Worm (Caenorhabditis elegans) whole organism, L4 larva: ENCODE results near the gene snr-3.
A peak's percentile ranks its signal among the peaks of the same experiment; 100 is the strongest.

ENCODE experiments used
- F10B5.3 ChIP-seq: sonication (generic microtip); optimal IDR thresholded peaks from 2 replicates; lab custom pipeline; 2016; ENCODE audit warnings: mild to moderate bottlenecking, missing genetic modification characterization, missing compliant biosample characterization
- F49E8.2 ChIP-seq: sonication (generic microtip); optimal IDR thresholded peaks from 2 replicates; lab custom pipeline; 2016; ENCODE audit warnings: missing compliant biosample characterization, mild to moderate bottlenecking, missing genetic modification characterization, borderline replicate concordance
- R02D3.7 ChIP-seq: fragments of 150-350 bp; sonication (generic microtip); optimal IDR thresholded peaks from 3 replicates; lab custom pipeline; 2014; ENCODE audit warnings: missing biosample characterization, missing genetic modification characterization
- T20F7.1 ChIP-seq: fragments of 200-800 bp; sonication (Bioruptor generic); optimal IDR thresholded peaks from 2 replicates; lab custom pipeline; 2018; ENCODE audit warnings: mild to moderate bottlenecking, missing genetic modification characterization, missing compliant biosample characterization
- Y105C5A.15 ChIP-seq: fragments of 200-800 bp; sonication (Bioruptor generic); IDR thresholded peaks from 2 replicates; pipeline ENCODE4 v1.3.6; 2022; ENCODE audit warnings: missing genetic modification characterization, missing compliant biosample characterization
- Y5F2A.4 ChIP-seq: fragments of 200-800 bp; sonication (Bioruptor generic); optimal IDR thresholded peaks from 2 replicates; lab custom pipeline; 2018; ENCODE audit warnings: mild to moderate bottlenecking, missing genetic modification characterization, missing compliant biosample characterization
- aha-1 ChIP-seq: fragments of 150-350 bp; peaks from one replicate; lab custom pipeline; 2014; ENCODE audit warnings: missing biosample characterization, missing genetic modification characterization
- arid-1 ChIP-seq: fragments of 200-800 bp; sonication (Bioruptor generic); conservative IDR thresholded peaks from 2 replicates; pipeline ENCODE4 v1.3.6; 2022; ENCODE audit warnings: missing genetic modification reagents, missing genetic modification characterization, missing compliant biosample characterization
- attf-4 ChIP-seq: sonication (generic microtip); optimal IDR thresholded peaks from 3 replicates; lab custom pipeline; 2017; ENCODE audit warnings: missing biosample characterization, missing genetic modification characterization
- ceh-20 ChIP-seq: fragments of 200-800 bp; sonication (Bioruptor generic); IDR thresholded peaks from 2 replicates; pipeline ENCODE4 v1.3.6; 2022; ENCODE audit warnings: missing genetic modification reagents, missing genetic modification characterization, missing compliant biosample characterization
- ceh-28 ChIP-seq: fragments of 150-350 bp; optimal IDR thresholded peaks from 2 replicates; lab custom pipeline; 2014; ENCODE audit warnings: missing biosample characterization, missing genetic modification reagents, missing genetic modification characterization
- ceh-62 ChIP-seq: sonication (generic microtip); optimal IDR thresholded peaks from 2 replicates; lab custom pipeline; 2017; ENCODE audit warnings: missing biosample characterization, missing genetic modification characterization
- ces-1 ChIP-seq: fragments of 150-350 bp; sonication (generic microtip); optimal IDR thresholded peaks from 4 replicates; lab custom pipeline; 2014; ENCODE audit warnings: missing biosample characterization, missing genetic modification reagents, missing genetic modification characterization
- cey-2 ChIP-seq: sonication (generic microtip); optimal IDR thresholded peaks from 3 replicates; lab custom pipeline; 2017; ENCODE audit warnings: missing genetic modification characterization, mild to moderate bottlenecking, missing compliant biosample characterization, antibody characterized with exemption, borderline replicate concordance; ENCODE audit not compliant: insufficient read depth
- ctbp-1 ChIP-seq: fragments of 200-800 bp; sonication (Bioruptor generic); IDR thresholded peaks from 2 replicates; pipeline ENCODE4 v1.3.6; 2022; ENCODE audit warnings: missing genetic modification reagents, missing genetic modification characterization, missing compliant biosample characterization
- daf-12 ChIP-seq: fragments of 150-350 bp; optimal IDR thresholded peaks from 2 replicates; lab custom pipeline; 2014; ENCODE audit warnings: missing biosample characterization, missing genetic modification reagents, missing genetic modification characterization
- daf-16 ChIP-seq, 3 experiments: sonication (generic microtip); optimal IDR thresholded peaks; 2 replicates each; lab custom pipeline; 2016 to 2017; ENCODE audit warnings: missing genetic modification characterization in 3 of 3, missing genetic modification reagents in 3 of 3, mild to moderate bottlenecking in 2 of 3, missing compliant biosample characterization in 2 of 3, missing biosample characterization in 1 of 3, moderate library complexity in 1 of 3
- daf-19 ChIP-seq: fragments of 200-800 bp; sonication (Bioruptor generic); conservative IDR thresholded peaks from 2 replicates; pipeline ENCODE4 v1.3.6; 2022; ENCODE audit warnings: missing genetic modification characterization, missing compliant biosample characterization
- dmd-8 ChIP-seq: fragments of 200-800 bp; sonication (Bioruptor generic); IDR thresholded peaks from 2 replicates; pipeline ENCODE4 v1.3.6; 2022; ENCODE audit warnings: missing genetic modification characterization, missing compliant biosample characterization
- dmd-9 ChIP-seq: fragments of 200-800 bp; sonication (Bioruptor generic); IDR thresholded peaks from 2 replicates; pipeline ENCODE4 v1.3.6; 2022; ENCODE audit warnings: missing genetic modification reagents, missing genetic modification characterization, missing compliant biosample characterization
- dpl-1 ChIP-seq: fragments of 150-350 bp; optimal IDR thresholded peaks from 2 replicates; lab custom pipeline; 2014; ENCODE audit warnings: missing biosample characterization, missing genetic modification reagents, missing genetic modification characterization
- gei-8 ChIP-seq: fragments of 200-800 bp; sonication (Bioruptor generic); optimal IDR thresholded peaks from 2 replicates; lab custom pipeline; 2018; ENCODE audit warnings: mild to moderate bottlenecking, missing genetic modification characterization, missing compliant biosample characterization
- hlh-30 ChIP-seq: sonication (generic microtip); optimal IDR thresholded peaks from 2 replicates; lab custom pipeline; 2017; ENCODE audit warnings: antibody characterized with exemption, mild to moderate bottlenecking, missing genetic modification characterization, missing compliant biosample characterization; ENCODE audit not compliant: insufficient read depth
- hmg-1.1 ChIP-seq: fragments of 200-800 bp; sonication (Bioruptor generic); IDR thresholded peaks from 2 replicates; pipeline ENCODE4 v1.3.6; 2022; ENCODE audit warnings: missing genetic modification reagents, missing genetic modification characterization, missing compliant biosample characterization
- jun-1 ChIP-seq: fragments of 150-350 bp; optimal IDR thresholded peaks from 2 replicates; lab custom pipeline; 2014; ENCODE audit warnings: missing biosample characterization, missing genetic modification reagents, missing genetic modification characterization
- lin-1 ChIP-seq: fragments of 200-800 bp; sonication (Bioruptor generic); IDR thresholded peaks from 2 replicates; pipeline ENCODE4 v1.3.6; 2022; ENCODE audit warnings: missing genetic modification reagents, missing genetic modification characterization, missing compliant biosample characterization
- lin-38 ChIP-seq: fragments of 200-800 bp; sonication (Bioruptor generic); IDR thresholded peaks from 2 replicates; pipeline ENCODE4 v1.3.6; 2022; ENCODE audit warnings: missing genetic modification reagents, missing genetic modification characterization, missing compliant biosample characterization
- lin-39 ChIP-seq: fragments of 150-350 bp; optimal IDR thresholded peaks from 2 replicates; lab custom pipeline; 2014; ENCODE audit warnings: missing biosample characterization, missing genetic modification reagents, missing genetic modification characterization
- lsy-2 ChIP-seq, 2 experiments: fragments of 150-350 bp in 1 of 2; sonication (generic microtip) in 1 of 2; optimal IDR thresholded peaks; 2 replicates each; lab custom pipeline; 2014 to 2017; ENCODE audit warnings: missing biosample characterization in 2 of 2, missing genetic modification characterization in 2 of 2
- mdl-1 ChIP-seq, 2 experiments: fragments of 150-350 bp in 1 of 2; sonication (generic microtip) in 1 of 2; optimal IDR thresholded peaks; 2 replicates each; lab custom pipeline; 2014 to 2017; ENCODE audit warnings: missing biosample characterization in 2 of 2, missing genetic modification characterization in 2 of 2
- mxl-3 ChIP-seq: fragments of 200-800 bp; sonication (Bioruptor generic); optimal IDR thresholded peaks from 2 replicates; lab custom pipeline; 2018; ENCODE audit warnings: mild to moderate bottlenecking, missing genetic modification characterization, missing compliant biosample characterization
- nhr-10 ChIP-seq: fragments of 150-350 bp; optimal IDR thresholded peaks from 2 replicates; lab custom pipeline; 2014; ENCODE audit warnings: missing biosample characterization, missing genetic modification characterization
- nhr-11 ChIP-seq: fragments of 150-350 bp; optimal IDR thresholded peaks from 2 replicates; lab custom pipeline; 2014; ENCODE audit warnings: missing biosample characterization, missing genetic modification characterization
- nhr-237 ChIP-seq: sonication (generic microtip); optimal IDR thresholded peaks from 2 replicates; lab custom pipeline; 2017; ENCODE audit warnings: missing biosample characterization, missing genetic modification characterization
- nhr-41 ChIP-seq: fragments of 200-800 bp; sonication (Bioruptor generic); IDR thresholded peaks from 2 replicates; pipeline ENCODE4 v1.3.6; 2022; ENCODE audit warnings: missing genetic modification reagents, missing genetic modification characterization, missing compliant biosample characterization
- nhr-42 ChIP-seq: fragments of 200-800 bp; sonication (Bioruptor generic); IDR thresholded peaks from 2 replicates; pipeline ENCODE4 v1.3.6; 2022; ENCODE audit warnings: missing genetic modification characterization, missing compliant biosample characterization
- nhr-48 ChIP-seq: sonication (generic microtip); optimal IDR thresholded peaks from 2 replicates; lab custom pipeline; 2016; ENCODE audit warnings: mild to moderate bottlenecking, missing genetic modification characterization, missing compliant biosample characterization
- nhr-6 ChIP-seq: fragments of 150-350 bp; optimal IDR thresholded peaks from 2 replicates; lab custom pipeline; 2014; ENCODE audit warnings: missing biosample characterization, missing genetic modification characterization
- nhr-77 ChIP-seq: fragments of 150-350 bp; optimal IDR thresholded peaks from 2 replicates; lab custom pipeline; 2014; ENCODE audit warnings: missing biosample characterization, missing genetic modification characterization
- php-3 ChIP-seq: fragments of 200-800 bp; sonication (Bioruptor generic); IDR thresholded peaks from 2 replicates; pipeline ENCODE4 v1.3.6; 2022; ENCODE audit warnings: missing genetic modification reagents, missing genetic modification characterization, missing compliant biosample characterization
- rbr-2 ChIP-seq: sonication (generic microtip); optimal IDR thresholded peaks from 2 replicates; lab custom pipeline; 2016; ENCODE audit warnings: missing genotype, missing genetic modification characterization, missing compliant biosample characterization
- saeg-2 ChIP-seq: fragments of 200-800 bp; sonication (Bioruptor generic); IDR thresholded peaks from 2 replicates; pipeline ENCODE4 v1.3.6; 2022; ENCODE audit warnings: missing genetic modification reagents, missing genetic modification characterization, missing compliant biosample characterization
- sdz-12 ChIP-seq: fragments of 200-800 bp; sonication (Bioruptor generic); optimal IDR thresholded peaks from 2 replicates; lab custom pipeline; 2018; ENCODE audit warnings: mild to moderate bottlenecking, missing genetic modification characterization, missing compliant biosample characterization
- skn-1 ChIP-seq: fragments of 150-350 bp; optimal IDR thresholded peaks from 2 replicates; lab custom pipeline; 2014; ENCODE audit warnings: missing biosample characterization, missing genetic modification characterization
- snpc-1.2 ChIP-seq: fragments of 200-800 bp; sonication (Bioruptor generic); IDR thresholded peaks from 2 replicates; pipeline ENCODE4 v1.3.6; 2022; ENCODE audit warnings: missing genetic modification reagents, missing genetic modification characterization, missing compliant biosample characterization
- snpc-4 ChIP-seq: fragments of 150-350 bp; optimal IDR thresholded peaks from 2 replicates; lab custom pipeline; 2014; ENCODE audit warnings: missing biosample characterization, missing genetic modification characterization
- tag-97 ChIP-seq: fragments of 200-800 bp; sonication (Bioruptor generic); IDR thresholded peaks from 2 replicates; pipeline ENCODE4 v1.3.6; 2022; ENCODE audit warnings: missing genetic modification characterization, missing compliant biosample characterization
- unc-39 ChIP-seq: sonication (generic microtip); optimal IDR thresholded peaks from 2 replicates; lab custom pipeline; 2017; ENCODE audit warnings: missing biosample characterization, missing genetic modification characterization
- zfp-3 ChIP-seq: fragments of 200-800 bp; sonication (Bioruptor generic); conservative IDR thresholded peaks from 2 replicates; pipeline ENCODE4 v1.3.6; 2022; ENCODE audit warnings: missing genetic modification reagents, missing genetic modification characterization, missing compliant biosample characterization
- zip-2 ChIP-seq: fragments of 150-350 bp; optimal IDR thresholded peaks from 2 replicates; lab custom pipeline; 2014; ENCODE audit warnings: missing biosample characterization, missing genetic modification characterization

snr-3 gene

ce11 chrII:6489711-6490184 lies at the start of gene snr-3, which contains the start of gene rsp-5 (continued):
- TF ChIP-seq nhr-42 (no peak), gei-8 (GFP tag; lab: Kevin White, UChicago) (no peak)
- TF ChIP-seq, all 104 proteins: peak for 29

ce11 chrII:6535957-6536424 lies 46.4 kb upstream of the snr-3 start, which contains the start of gene utp-20:
Gene utp-20 (plus strand): TSS chrII:6536374.
- peak; percentile 88 for TF ChIP-seq dpl-1 (GFP tag; lab: Kevin White, UChicago)
- no peak for TF ChIP-seq snpc-1.2 (GFP tag; lab: Robert Waterston, UW)
- TF ChIP-seq saeg-2 (GFP tag; lab: Robert Waterston, UW) = no peak
- TF ChIP-seq attf-4 (tag; lab: Kevin White, UChicago) = no peak
- no peak for TF ChIP-seq aha-1 (tag; lab: Kevin White, UChicago)
- TF ChIP-seq mxl-3 (GFP tag; lab: Kevin White, UChicago) = no peak
- TF ChIP-seq tag-97 (GFP tag; lab: Robert Waterston, UW) = no peak
- no peak for TF ChIP-seq jun-1 (tag; lab: Kevin White, UChicago)
- no peak for TF ChIP-seq dmd-8 (GFP tag; lab: Robert Waterston, UW)
- TF ChIP-seq nhr-10 (tag; lab: Kevin White, UChicago) = no peak
- no peak for TF ChIP-seq Y5F2A.4 (GFP tag; lab: Kevin White, UChicago)
- no peak for TF ChIP-seq zip-2 (tag; lab: Kevin White, UChicago)
- no peak for TF ChIP-seq ctbp-1 (GFP tag; lab: Robert Waterston, UW)
- no peak for TF ChIP-seq sdz-12 (GFP tag; lab: Kevin White, UChicago)
- TF ChIP-seq nhr-41 (GFP tag; lab: Robert Waterston, UW) = no peak
- TF ChIP-seq R02D3.7 (tag; lab: Kevin White, UChicago) = no peak
- TF ChIP-seq ces-1 (GFP tag; lab: Kevin White, UChicago) = peak; percentile 62
- no peak for TF ChIP-seq cey-2 (tag; lab: Kevin White, UChicago)
- no peak for TF ChIP-seq daf-19 (GFP tag; lab: Robert Waterston, UW)
- TF ChIP-seq mdl-1 (tag; optimal IDR thresholded peaks at IDR 0.05; lab: Kevin White, UChicago) = peak; percentile 32 to 62
- no peak for TF ChIP-seq ceh-62 (tag; lab: Kevin White, UChicago)
- TF ChIP-seq arid-1 (GFP tag; lab: Robert Waterston, UW) = no peak
- TF ChIP-seq Y105C5A.15 (GFP tag; lab: Robert Waterston, UW) = no peak
- no peak for TF ChIP-seq php-3 (GFP tag; lab: Robert Waterston, UW)
- TF ChIP-seq daf-16 (GFP tag; optimal IDR thresholded peaks at IDR 0.05; lab: Kevin White, UChicago) = no peak
- no peak for TF ChIP-seq daf-16 (tag; optimal IDR thresholded peaks at IDR 0.05; lab: Kevin White, UChicago)
- no peak for TF ChIP-seq nhr-48
- no peak for TF ChIP-seq skn-1
- peak; percentile 7 for TF ChIP-seq nhr-11 (tag; lab: Kevin White, UChicago)
- no peak for TF ChIP-seq snpc-4 (tag; lab: Kevin White, UChicago)
- TF ChIP-seq unc-39 = no peak
- peak; percentile 13 for TF ChIP-seq nhr-6 (tag; lab: Kevin White, UChicago)
- TF ChIP-seq lsy-2 (tag; optimal IDR thresholded peaks at IDR 0.05; lab: Kevin White, UChicago) = no peak
- TF ChIP-seq ceh-20 (GFP tag; lab: Robert Waterston, UW) = no peak
- no peak for TF ChIP-seq hmg-1.1
- peak; percentile 42 for TF ChIP-seq rbr-2 (tag; lab: Kevin White, UChicago)
- peak; percentile 95 for TF ChIP-seq lin-38 (GFP tag; lab: Robert Waterston, UW)
- no peak for TF ChIP-seq lin-1 (GFP tag; lab: Robert Waterston, UW)
- no peak for TF ChIP-seq nhr-77
- TF ChIP-seq hlh-30 (tag; lab: Kevin White, UChicago) = peak; percentile 83
- TF ChIP-seq T20F7.1 = peak; percentile 46
- TF ChIP-seq daf-12 (tag; lab: Kevin White, UChicago) = no peak
- TF ChIP-seq zfp-3 (GFP tag; lab: Robert Waterston, UW) = no peak
- TF ChIP-seq lin-39 = no peak
- no peak for TF ChIP-seq nhr-237
- no peak for TF ChIP-seq dmd-9 (GFP tag; lab: Robert Waterston, UW)
- TF ChIP-seq ceh-28 (tag; lab: Kevin White, UChicago) = no peak
- no peak for TF ChIP-seq F10B5.3
- TF ChIP-seq F49E8.2 = no peak
